Worm (Caenorhabditis elegans): ENCODE measurements around the gene rfc-4.

DNA sequence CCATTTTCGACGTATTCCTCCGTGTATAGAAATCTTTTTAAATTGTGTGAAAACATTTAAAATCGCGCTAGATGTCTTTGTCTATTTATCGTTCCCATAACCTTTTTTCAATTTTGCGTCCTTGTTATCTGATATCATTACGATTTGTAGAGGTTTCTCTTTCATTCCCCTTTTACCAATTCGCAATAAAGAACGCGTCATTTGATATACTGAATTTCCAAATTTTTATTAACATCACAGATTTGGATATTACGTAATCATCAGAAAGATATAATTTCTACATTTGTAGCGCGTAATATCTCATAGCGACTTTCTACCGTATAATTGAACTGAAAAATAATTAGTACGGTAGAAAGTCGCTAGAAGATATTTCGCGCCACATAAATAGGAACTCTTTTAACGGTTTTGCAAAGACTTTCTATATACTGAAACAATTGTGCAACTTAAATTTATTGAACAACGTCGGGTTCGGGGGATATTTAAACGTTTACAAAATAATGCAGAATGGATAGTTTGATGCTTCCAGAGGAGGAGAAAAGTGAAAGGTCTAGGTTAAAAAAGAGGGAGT is 13.3 kb upstream of the rfc-4 start:
- TF ChIP-seq nfya-1 (tag; optimal IDR thresholded peaks at IDR 0.05), result no peak
- no peak for TF ChIP-seq ama-1 (optimal IDR thresholded peaks at IDR 0.05)
- no peak for TF ChIP-seq pax-1 (tag; optimal IDR thresholded peaks at IDR 0.05)
- TF ChIP-seq hlh-30 (tag; optimal IDR thresholded peaks at IDR 0.05; ENCODE audit: insufficient read depth), result no peak
- no peak for TF ChIP-seq ceh-24 (tag; optimal IDR thresholded peaks at IDR 0.05)
- no peak for TF ChIP-seq fkh-10 (GFP tag; optimal IDR thresholded peaks at IDR 0.05)
- TF ChIP-seq hlh-13 (GFP tag; optimal IDR thresholded peaks at IDR 0.05), result no peak
- TF ChIP-seq ceh-30 (tag; optimal IDR thresholded peaks at IDR 0.05), result no peak
- no peak for TF ChIP-seq nhr-232 (tag; optimal IDR thresholded peaks at IDR 0.05)
- no peak for TF ChIP-seq unc-86 (tag; optimal IDR thresholded peaks at IDR 0.05)
- TF ChIP-seq C38D4.7 (GFP tag; optimal IDR thresholded peaks at IDR 0.05), result no peak
- TF ChIP-seq nhr-11 (tag; optimal IDR thresholded peaks at IDR 0.05), result no peak
